Worm (Caenorhabditis elegans) whole organism, late embryonic: ENCODE results near the gene T23B5.3.
"Not testable (repeated sequence)": the region's sequence is repeated elsewhere in the genome, so short reads cannot be mapped to it uniquely, and the experiment has no call there.

ENCODE experiments used
- ama-1 ChIP-seq: fragments of 150-350 bp; optimal IDR thresholded peaks from 2 replicates; lab custom pipeline; 2014
- ets-4 ChIP-seq: sonication (generic microtip); optimal IDR thresholded peaks from 2 replicates; lab custom pipeline; 2016; ENCODE audit warnings: missing genetic modification characterization, missing compliant biosample characterization
- hlh-15 ChIP-seq: sonication (generic microtip); optimal IDR thresholded peaks from 2 replicates; lab custom pipeline; 2016; ENCODE audit warnings: missing genetic modification characterization, missing compliant biosample characterization
- nfya-1 ChIP-seq: sonication (generic microtip); optimal IDR thresholded peaks from 2 replicates; lab custom pipeline; 2017; ENCODE audit warnings: missing genetic modification characterization, mild to moderate bottlenecking, missing compliant biosample characterization, antibody characterized with exemption, moderate library complexity
- pag-3 ChIP-seq: sonication (generic microtip); optimal IDR thresholded peaks from 2 replicates; lab custom pipeline; 2016; ENCODE audit warnings: missing compliant biosample characterization, missing genetic modification characterization, borderline replicate concordance
- pqm-1 ChIP-seq: sonication (generic microtip); optimal IDR thresholded peaks from 2 replicates; lab custom pipeline; 2016; ENCODE audit warnings: missing genetic modification characterization, missing compliant biosample characterization
- rnt-1 ChIP-seq: sonication (generic microtip); optimal IDR thresholded peaks from 2 replicates; lab custom pipeline; 2016; ENCODE audit warnings: missing genetic modification characterization, missing compliant biosample characterization
- unc-55 ChIP-seq: sonication (generic microtip); optimal IDR thresholded peaks from 2 replicates; lab custom pipeline; 2017; ENCODE audit warnings: missing biosample characterization, missing genetic modification reagents, missing genetic modification characterization

ce11 chrIV:12677137-12677536 lies 11.3 kb upstream of the T23B5.3 start, which contains the start of gene T23B5.6:
- not testable (repeated sequence) for TF ChIP-seq nfya-1; rnt-1 (tag; lab: Kevin White, UChicago); hlh-15; unc-55 (GFP tag; lab: Kevin White, UChicago); ama-1 (lab: Kevin White, UChicago); ets-4 (tag; lab: Kevin White, UChicago); pag-3 (tag; lab: Kevin White, UChicago); pqm-1 (tag; lab: Kevin White, UChicago)
